Worm (Caenorhabditis elegans) whole organism, midembryonic: Measurements from ENCODE around the gene nac-3.

Experiments
- T22C8.4 ChIP-seq: fragments of 200-800 bp; sonication (Bioruptor generic); IDR thresholded peaks from 2 replicates; pipeline ENCODE4 v1.3.6; 2022; ENCODE audit warnings: missing genetic modification characterization, missing compliant biosample characterization
- flt-1 ChIP-seq: fragments of 200-800 bp; sonication (Bioruptor generic); IDR thresholded peaks from 2 replicates; pipeline ENCODE4 v1.3.6; 2022; ENCODE audit warnings: missing genetic modification characterization, missing compliant biosample characterization

DNA sequence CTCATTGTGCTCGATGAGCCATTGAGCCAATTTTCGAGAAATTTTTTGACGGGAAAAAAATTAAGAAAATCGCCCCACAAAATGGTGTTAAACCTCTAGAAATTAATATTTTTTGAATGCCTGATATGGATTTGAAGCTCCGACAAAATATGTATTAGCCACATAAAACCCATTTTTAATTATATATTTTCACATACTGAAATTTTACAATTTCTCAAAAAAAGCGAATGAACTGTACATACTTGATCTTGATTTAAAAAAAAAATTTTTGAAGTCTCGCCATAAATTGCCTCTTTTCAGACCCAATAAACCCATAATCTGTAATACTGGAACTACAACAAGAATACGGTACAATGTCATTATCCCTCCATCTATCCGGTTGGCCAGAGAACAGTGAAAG lies at the start of gene nac-3:
- TF ChIP-seq T22C8.4 (GFP tag; lab: Robert Waterston, UW): no peak
- TF ChIP-seq flt-1 (GFP tag; lab: Robert Waterston, UW): no peak
